Fruit fly (Drosophila melanogaster) whole organism, embryonic: ENCODE data around the gene LUBEL.

Experiments
- Adf1 ChIP-seq: fragments of 200-800 bp; sonication (Bioruptor generic); IDR thresholded peaks from 2 replicates; pipeline ENCODE4 v1.3.6; 2022; ENCODE audit warnings: missing biosample characterization, missing genetic modification characterization
- Awh ChIP-seq: fragments of 200-800 bp; sonication (Bioruptor generic); IDR thresholded peaks from 2 replicates; pipeline ENCODE4, ENCODE4 v1.3.6; 2022; ENCODE audit warnings: missing biosample characterization, missing genetic modification characterization
- CG12155 ChIP-seq: fragments of 200-800 bp; sonication (Bioruptor generic); optimal IDR thresholded peaks from 3 replicates; lab custom pipeline; 2016; ENCODE audit warnings: missing biosample characterization, missing genetic modification characterization
- CG13123 ChIP-seq: fragments of 200-800 bp; sonication (Bioruptor generic); optimal IDR thresholded peaks from 2 replicates; lab custom pipeline; 2016; ENCODE audit warnings: missing biosample characterization, missing genetic modification characterization
- CG13287 ChIP-seq: fragments of 200-800 bp; sonication (Bioruptor generic); IDR thresholded peaks from 2 replicates; pipeline ENCODE4 v1.3.6; 2022; ENCODE audit warnings: missing biosample characterization, missing genetic modification characterization; ENCODE audit not compliant: partially characterized antibody
- CG13424 ChIP-seq: fragments of 200-800 bp; sonication (Bioruptor generic); optimal IDR thresholded peaks from 2 replicates; lab custom pipeline; 2019; ENCODE audit warnings: missing biosample characterization, mild to moderate bottlenecking, missing genetic modification characterization, moderate library complexity
- CG14667 ChIP-seq: fragments of 200-800 bp; sonication (Bioruptor generic); IDR thresholded peaks from 2 replicates; pipeline ENCODE4 v1.3.6; 2022; ENCODE audit warnings: missing biosample characterization, missing genetic modification characterization
- CG1603 ChIP-seq: fragments of 200-800 bp; sonication (Bioruptor generic); optimal IDR thresholded peaks from 2 replicates; lab custom pipeline; 2019; ENCODE audit warnings: missing biosample characterization, mild to moderate bottlenecking, missing genetic modification characterization, moderate library complexity
- CG17612 ChIP-seq: fragments of 200-800 bp; sonication (Bioruptor generic); IDR thresholded peaks from 2 replicates; pipeline ENCODE4 v1.3.6; 2022; ENCODE audit warnings: missing biosample characterization, missing genetic modification characterization
- CG2712 ChIP-seq: fragments of 200-800 bp; optimal IDR thresholded peaks from 3 replicates; lab custom pipeline; 2019; ENCODE audit warnings: missing biosample characterization, mild to moderate bottlenecking, missing genetic modification characterization, moderate library complexity
- CG4360 ChIP-seq: fragments of 200-800 bp; sonication (Bioruptor generic); IDR thresholded peaks from 2 replicates; pipeline ENCODE4 v1.3.6; 2022; ENCODE audit warnings: missing biosample characterization, missing genetic modification characterization
- CG4707 ChIP-seq: fragments of 200-800 bp; sonication (Bioruptor generic); optimal IDR thresholded peaks from 2 replicates; lab custom pipeline; 2018; ENCODE audit warnings: missing biosample characterization, mild to moderate bottlenecking, missing genetic modification characterization, moderate library complexity
- CG4820 ChIP-seq: fragments of 200-800 bp; sonication (Bioruptor generic); optimal IDR thresholded peaks from 3 replicates; lab custom pipeline; 2016; ENCODE audit warnings: missing biosample characterization, missing genetic modification characterization
- CG5180 ChIP-seq: fragments of 200-800 bp; sonication (Bioruptor generic); optimal IDR thresholded peaks from 3 replicates; lab custom pipeline; 2017; ENCODE audit warnings: missing biosample characterization, missing genetic modification characterization, mild to moderate bottlenecking, moderate library complexity, missing genetic modification reagents
- CG5953 ChIP-seq: fragments of 200-800 bp; sonication (Bioruptor generic); IDR thresholded peaks from 2 replicates; pipeline ENCODE4 v1.3.6; 2022; ENCODE audit warnings: missing biosample characterization, missing genetic modification characterization
- CG6272 ChIP-seq: fragments of 200-800 bp; sonication (Bioruptor generic); IDR thresholded peaks from 2 replicates; pipeline ENCODE4 v1.3.6; 2022; ENCODE audit warnings: missing biosample characterization, missing genetic modification characterization
- CG6654 ChIP-seq: fragments of 200-800 bp; sonication (Bioruptor generic); optimal IDR thresholded peaks from 2 replicates; lab custom pipeline; 2017; ENCODE audit warnings: missing biosample characterization, mild to moderate bottlenecking, missing genetic modification characterization
- CG7928 ChIP-seq: fragments of 200-800 bp; sonication (Bioruptor generic); optimal IDR thresholded peaks from 2 replicates; lab custom pipeline; 2017; ENCODE audit warnings: missing biosample characterization, mild to moderate bottlenecking, missing genetic modification characterization
- CG8388 ChIP-seq: fragments of 200-800 bp; sonication (Bioruptor generic); optimal IDR thresholded peaks from 2 replicates; lab custom pipeline; 2019; ENCODE audit warnings: missing biosample characterization, mild to moderate bottlenecking, missing genetic modification characterization, moderate library complexity
- CG8924 ChIP-seq: fragments of 200-800 bp; optimal IDR thresholded peaks from 3 replicates; lab custom pipeline; 2019; ENCODE audit warnings: missing biosample characterization, mild to moderate bottlenecking, missing genetic modification characterization, moderate library complexity
- Dek ChIP-seq: fragments of 200-800 bp; sonication (Bioruptor generic); optimal IDR thresholded peaks from 3 replicates; lab custom pipeline; 2019; ENCODE audit warnings: missing biosample characterization, mild to moderate bottlenecking, missing genetic modification characterization, moderate library complexity
- Dip2 ChIP-seq: fragments of 200-800 bp; sonication (Bioruptor generic); IDR thresholded peaks from 2 replicates; pipeline ENCODE4 v1.3.6; 2022; ENCODE audit warnings: missing biosample characterization, missing genetic modification characterization
- HHEX ChIP-seq: fragments of 200-800 bp; sonication (Bioruptor generic); optimal IDR thresholded peaks from 3 replicates; lab custom pipeline; 2017; ENCODE audit warnings: missing biosample characterization, mild to moderate bottlenecking, missing genetic modification characterization, missing genetic modification reagents
- Hmx ChIP-seq: fragments of 200-800 bp; sonication (Bioruptor generic); optimal IDR thresholded peaks from 2 replicates; lab custom pipeline; 2016; ENCODE audit warnings: missing biosample characterization, missing genetic modification characterization
- Hr39 ChIP-seq: fragments of >200 bp; optimal IDR thresholded peaks from 2 replicates; lab custom pipeline; 2017
- Meics ChIP-seq: fragments of 200-800 bp; sonication (Bioruptor generic); optimal IDR thresholded peaks from 2 replicates; lab custom pipeline; 2017; ENCODE audit warnings: missing biosample characterization, mild to moderate bottlenecking, missing genetic modification characterization
- NFAT ChIP-seq: fragments of 200-800 bp; sonication (Bioruptor generic); IDR thresholded peaks from 2 replicates; pipeline ENCODE4 v1.3.6; 2022; ENCODE audit warnings: missing biosample characterization, missing genetic modification characterization
- Nf-YC ChIP-seq: fragments of 200-800 bp; optimal IDR thresholded peaks from 3 replicates; lab custom pipeline; 2019; ENCODE audit warnings: missing biosample characterization, mild to moderate bottlenecking, missing genetic modification characterization, moderate library complexity
- Oaz ChIP-seq: fragments of 200-800 bp; sonication (Bioruptor generic); IDR thresholded peaks from 2 replicates; pipeline ENCODE4 v1.3.6; 2022; ENCODE audit warnings: missing biosample characterization, missing genetic modification characterization
- Sin3A ChIP-seq: fragments of >200 bp; optimal IDR thresholded peaks from 2 replicates; lab custom pipeline; 2018
- Xbp1 ChIP-seq: fragments of 200-800 bp; sonication (Bioruptor generic); optimal IDR thresholded peaks from 3 replicates; lab custom pipeline; 2016; ENCODE audit warnings: missing biosample characterization, mild to moderate bottlenecking, missing genetic modification characterization
- abd-A ChIP-seq: fragments of 200-800 bp; sonication (Bioruptor generic); optimal IDR thresholded peaks from 3 replicates; lab custom pipeline; 2019; ENCODE audit warnings: missing biosample characterization, mild to moderate bottlenecking, missing genetic modification characterization, moderate library complexity
- ac ChIP-seq: fragments of 200-800 bp; sonication (Bioruptor generic); optimal IDR thresholded peaks from 3 replicates; lab custom pipeline; 2017; ENCODE audit warnings: missing biosample characterization, mild to moderate bottlenecking, missing genetic modification characterization
- ap ChIP-seq: fragments of 200-800 bp; sonication (Bioruptor generic); IDR thresholded peaks from 2 replicates; pipeline ENCODE4 v1.3.6; 2022; ENCODE audit warnings: missing biosample characterization, missing genetic modification characterization
- bab2 ChIP-seq: fragments of 200-800 bp; sonication (Bioruptor generic); optimal IDR thresholded peaks from 2 replicates; lab custom pipeline; 2016; ENCODE audit warnings: missing biosample characterization, missing genetic modification characterization
- chinmo ChIP-seq: fragments of 200-800 bp; sonication (Bioruptor generic); IDR thresholded peaks from 4 replicates; pipeline ENCODE4 v1.3.6; 2022; ENCODE audit warnings: missing biosample characterization, missing genetic modification characterization; ENCODE audit not compliant: partially characterized antibody
- corto ChIP-seq: fragments of 200-800 bp; sonication (Bioruptor generic); optimal IDR thresholded peaks from 2 replicates; lab custom pipeline; 2016; ENCODE audit warnings: missing biosample characterization, mild to moderate bottlenecking, missing genetic modification characterization, moderate library complexity
- da ChIP-seq: fragments of 200-800 bp; sonication (Bioruptor generic); optimal IDR thresholded peaks from 2 replicates; lab custom pipeline; 2016; ENCODE audit warnings: missing biosample characterization, missing genetic modification characterization
- danr ChIP-seq: fragments of 200-800 bp; sonication (Bioruptor generic); IDR thresholded peaks from 2 replicates; pipeline ENCODE4 v1.3.6; 2022; ENCODE audit warnings: missing biosample characterization, missing genetic modification characterization
- disco-r ChIP-seq: fragments of 200-800 bp; sonication (Bioruptor generic); optimal IDR thresholded peaks from 2 replicates; lab custom pipeline; 2016; ENCODE audit warnings: missing biosample characterization, missing genetic modification characterization
- dm ChIP-seq: fragments of 200-800 bp; sonication (Bioruptor generic); optimal IDR thresholded peaks from 3 replicates; lab custom pipeline; 2016; ENCODE audit warnings: missing biosample characterization, missing genetic modification characterization
- ems ChIP-seq: fragments of 200-800 bp; sonication (Bioruptor generic); optimal IDR thresholded peaks from 3 replicates; lab custom pipeline; 2016; ENCODE audit warnings: missing biosample characterization, missing genetic modification characterization
- fd102C ChIP-seq: fragments of 200-800 bp; sonication (Bioruptor generic); optimal IDR thresholded peaks from 2 replicates; lab custom pipeline; 2018; ENCODE audit warnings: missing biosample characterization, mild to moderate bottlenecking, missing genetic modification characterization, moderate library complexity
- kah ChIP-seq: fragments of 200-800 bp; sonication (Bioruptor generic); optimal IDR thresholded peaks from 2 replicates; lab custom pipeline; 2018; ENCODE audit warnings: missing biosample characterization, mild to moderate bottlenecking, missing genetic modification characterization
- lbe ChIP-seq: fragments of 200-800 bp; sonication (Bioruptor generic); optimal IDR thresholded peaks from 2 replicates; lab custom pipeline; 2016; ENCODE audit warnings: missing biosample characterization, mild to moderate bottlenecking, missing genetic modification characterization
- lmd ChIP-seq: fragments of 200-800 bp; sonication (Bioruptor generic); IDR thresholded peaks from 2 replicates; pipeline ENCODE4 v1.3.6; 2022; ENCODE audit warnings: missing biosample characterization, missing genetic modification characterization
- luna ChIP-seq: fragments of 200-800 bp; sonication (Bioruptor generic); optimal IDR thresholded peaks from 2 replicates; lab custom pipeline; 2016; ENCODE audit warnings: missing biosample characterization, missing genetic modification characterization
- pum ChIP-seq: fragments of 200-800 bp; sonication (Bioruptor generic); optimal IDR thresholded peaks from 2 replicates; lab custom pipeline; 2016; ENCODE audit warnings: missing biosample characterization, missing genetic modification characterization
- repo ChIP-seq: fragments of 200-800 bp; sonication (Bioruptor generic); optimal IDR thresholded peaks from 2 replicates; lab custom pipeline; 2016; ENCODE audit warnings: missing biosample characterization, missing genetic modification characterization
- sqz ChIP-seq: fragments of 200-800 bp; sonication (Bioruptor generic); optimal IDR thresholded peaks from 3 replicates; lab custom pipeline; 2018; ENCODE audit warnings: missing biosample characterization, mild to moderate bottlenecking, missing genetic modification characterization
- ttk ChIP-seq: fragments of 200-800 bp; sonication (Bioruptor generic); IDR thresholded peaks from 2 replicates; pipeline ENCODE4 v2.1.2; 2022; ENCODE audit warnings: missing biosample characterization, missing genetic modification characterization
- vvl ChIP-seq: fragments of 200-800 bp; sonication (Bioruptor generic); IDR thresholded peaks from 2 replicates; pipeline ENCODE4 v1.3.6; 2022; ENCODE audit warnings: missing biosample characterization, missing genetic modification characterization
- zfh1 ChIP-seq: fragments of 200-800 bp; sonication (Bioruptor generic); IDR thresholded peaks from 3 replicates; pipeline ENCODE4 v1.3.6; 2022; ENCODE audit warnings: missing biosample characterization, missing genetic modification characterization

LUBEL gene

dm6 chr2L:6787973-6788368, 15.4 kb upstream of the LUBEL start (continued):
- TF ChIP-seq zfh1 (GFP tag; lab: Robert Waterston, UW) (peak; percentile 56; the same call in 2 of the 3 replicates), Xbp1 (GFP tag; lab: Kevin White, UChicago) (peak; percentile 59), CG17612 (GFP tag; lab: Robert Waterston, UW) (no peak), disco-r (no peak), abd-A (tag; lab: Kevin White, UChicago) (no peak), Oaz (peak; percentile 29; the same call in 1 of the 2 replicates), lbe (GFP tag; lab: Kevin White, UChicago) (no peak), Hmx (GFP tag; lab: Kevin White, UChicago) (no peak), fd102C (GFP tag; lab: Kevin White, UChicago) (no peak), ac (GFP tag; lab: Kevin White, UChicago) (no peak), CG13123 (GFP tag; lab: Kevin White, UChicago) (no peak), Hr39 (lab: Kevin White, UChicago) (no peak), NFAT (no peak), dm (GFP tag; lab: Kevin White, UChicago) (peak; percentile 13), da (GFP tag; lab: Kevin White, UChicago) (peak; percentile 37), pum (GFP tag; lab: Kevin White, UChicago) (peak; percentile 32), corto (no peak), CG13287 (no peak), danr (no peak), CG8924 (tag; lab: Kevin White, UChicago) (peak; percentile 14), chinmo (GFP tag; lab: Robert Waterston, UW) (no peak), Adf1 (GFP tag; lab: Robert Waterston, UW) (no peak), Awh (GFP tag; lab: Robert Waterston, UW) (no peak), CG4820 (GFP tag; lab: Kevin White, UChicago) (peak; percentile 62), CG5953 (GFP tag; lab: Robert Waterston, UW) (peak; percentile 55; the same call in 1 of the 2 replicates), bab2 (GFP tag; lab: Kevin White, UChicago) (peak; percentile 43), Meics (GFP tag; lab: Kevin White, UChicago) (peak; percentile 35), Dek (tag; lab: Kevin White, UChicago) (peak; percentile 25), CG1603 (tag; lab: Kevin White, UChicago) (peak; percentile 69), sqz (GFP tag; lab: Kevin White, UChicago) (no peak), CG6272 (GFP tag; lab: Robert Waterston, UW) (peak; percentile 37; the same call in 1 of the 2 replicates), lmd (GFP tag; lab: Robert Waterston, UW) (no peak; the same call in 1 of the 2 replicates), CG7928 (GFP tag; lab: Kevin White, UChicago) (no peak), CG4707 (GFP tag; lab: Kevin White, UChicago) (no peak), luna (GFP tag; lab: Kevin White, UChicago) (peak; percentile 56), CG12155 (peak; percentile 6), CG6654 (GFP tag; lab: Kevin White, UChicago) (peak; percentile 44), ap (no peak; the same call in 1 of the 2 replicates), ttk (GFP tag; lab: Robert Waterston, UW) (no peak), CG2712 (tag; lab: Kevin White, UChicago) (peak; percentile 71), CG14667 (GFP tag; lab: Robert Waterston, UW) (no peak), kah (GFP tag; lab: Kevin White, UChicago) (no peak), Dip2 (GFP tag; lab: Robert Waterston, UW) (no peak), vvl (GFP tag; lab: Robert Waterston, UW) (peak; percentile 49; the same call in 1 of the 2 replicates), repo (peak; percentile 29), CG5180 (no peak), HHEX (GFP tag; lab: Kevin White, UChicago) (peak; percentile 43), CG8388 (GFP tag; lab: Kevin White, UChicago) (peak; percentile 74), CG13424 (tag; lab: Kevin White, UChicago) (peak; percentile 48), CG4360 (GFP tag; lab: Robert Waterston, UW) (no peak), ems (GFP tag; lab: Kevin White, UChicago) (no peak), Nf-YC (tag; lab: Kevin White, UChicago) (no peak), Sin3A (no peak)
